Fruit fly (Drosophila melanogaster): Measurements from ENCODE around the gene Gapdh2.

Gene Gapdh2

dm6 chrX:15867863-15868262, at the start of gene Gapdh2:
Gene Gapdh2, plus strand, starts transcription at chrX:15868145.
- TF ChIP-seq CG7101 (tag; optimal IDR thresholded peaks at IDR 0.05) = peak; percentile 100
- peak; percentile 100 for TF ChIP-seq CG14711 (tag; optimal IDR thresholded peaks at IDR 0.05)
- peak; percentile 99 for TF ChIP-seq kay (GFP tag; ENCODE audit: borderline replicate concordance)
- peak; percentile 100 for TF ChIP-seq CG11617 (GFP tag; optimal IDR thresholded peaks at IDR 0.05)
- TF ChIP-seq cnc (optimal IDR thresholded peaks at IDR 0.05) = no peak
- TF ChIP-seq Crg-1 (GFP tag; optimal IDR thresholded peaks at IDR 0.05) = peak; percentile 100
- peak; percentile 98 for TF ChIP-seq cic (GFP tag; optimal IDR thresholded peaks at IDR 0.05)
- TF ChIP-seq Mnt (GFP tag; optimal IDR thresholded peaks at IDR 0.05) = peak; percentile 100
- TF ChIP-seq CG33017 (tag; optimal IDR thresholded peaks at IDR 0.05) = peak; percentile 100
- peak; percentile 98 for TF ChIP-seq pad (GFP tag; optimal IDR thresholded peaks at IDR 0.05)
- TF ChIP-seq tj (GFP tag; optimal IDR thresholded peaks at IDR 0.05) = peak; percentile 99
- TF ChIP-seq CG12768 (GFP tag; optimal IDR thresholded peaks at IDR 0.05) = peak; percentile 100
- TF ChIP-seq bab1 (GFP tag; optimal IDR thresholded peaks at IDR 0.05) = peak; percentile 100
- peak; percentile 100 for TF ChIP-seq ovo (GFP tag; optimal IDR thresholded peaks at IDR 0.05)
- TF ChIP-seq CG7045 (GFP tag; optimal IDR thresholded peaks at IDR 0.05) = peak; percentile 100
- TF ChIP-seq Hr96 (GFP tag; optimal IDR thresholded peaks at IDR 0.05) = peak; percentile 100
- peak; percentile 98 for TF ChIP-seq toe (GFP tag; optimal IDR thresholded peaks at IDR 0.05)
- TF ChIP-seq Clk (GFP tag; optimal IDR thresholded peaks at IDR 0.05) = peak; percentile 98
- TF ChIP-seq CG1620 (GFP tag; optimal IDR thresholded peaks at IDR 0.05) = peak; percentile 100
- TF ChIP-seq CG5204 (GFP tag; optimal IDR thresholded peaks at IDR 0.05) = peak; percentile 99

- TF ChIP-seq ovo (GFP tag; optimal IDR thresholded peaks at IDR 0.05) = no peak
Observed at dm6 chrX:15818608-15819184, 49.2 kb upstream of the Gapdh2 start.

- no peak for TF ChIP-seq CG7045 (GFP tag; optimal IDR thresholded peaks at IDR 0.05)
Observed at dm6 chrX:15822363-15822762, 45.6 kb upstream of the Gapdh2 start.

dm6 chrX:15833957-15834356, 34.0 kb upstream of the Gapdh2 start:
- no peak for TF ChIP-seq bab1 (GFP tag; optimal IDR thresholded peaks at IDR 0.05)
- no peak for TF ChIP-seq CG12768 (GFP tag; optimal IDR thresholded peaks at IDR 0.05)
- TF ChIP-seq CG14711 (tag; optimal IDR thresholded peaks at IDR 0.05) = no peak
- no peak for TF ChIP-seq toe (GFP tag; optimal IDR thresholded peaks at IDR 0.05)
- TF ChIP-seq Mnt (GFP tag; optimal IDR thresholded peaks at IDR 0.05) = no peak
- no peak for TF ChIP-seq CG7101 (tag; optimal IDR thresholded peaks at IDR 0.05)
- no peak for TF ChIP-seq Clk (GFP tag; optimal IDR thresholded peaks at IDR 0.05)
- no peak for TF ChIP-seq tj (GFP tag; optimal IDR thresholded peaks at IDR 0.05)
- TF ChIP-seq kay (GFP tag; ENCODE audit: borderline replicate concordance) = no peak
- TF ChIP-seq Hr96 (GFP tag; optimal IDR thresholded peaks at IDR 0.05) = no peak
- no peak for TF ChIP-seq pad (GFP tag; optimal IDR thresholded peaks at IDR 0.05)
- no peak for TF ChIP-seq CG5204 (GFP tag; optimal IDR thresholded peaks at IDR 0.05)
- no peak for TF ChIP-seq CG33017 (tag; optimal IDR thresholded peaks at IDR 0.05)

dm6 chrX:15834594-15835236, 33.2 kb upstream of the Gapdh2 start:
- TF ChIP-seq CG12768 (GFP tag; optimal IDR thresholded peaks at IDR 0.05) (no peak), CG7101 (tag; optimal IDR thresholded peaks at IDR 0.05) (no peak), CG33017 (tag; optimal IDR thresholded peaks at IDR 0.05) (no peak), toe (GFP tag; optimal IDR thresholded peaks at IDR 0.05) (no peak), cic (GFP tag; optimal IDR thresholded peaks at IDR 0.05) (no peak), tj (GFP tag; optimal IDR thresholded peaks at IDR 0.05) (peak; percentile 80), CG11617 (GFP tag; optimal IDR thresholded peaks at IDR 0.05) (peak; percentile 38), CG14711 (tag; optimal IDR thresholded peaks at IDR 0.05) (no peak), CG1620 (GFP tag; optimal IDR thresholded peaks at IDR 0.05) (no peak), CG7045 (GFP tag; optimal IDR thresholded peaks at IDR 0.05) (no peak), Hr96 (GFP tag; optimal IDR thresholded peaks at IDR 0.05) (no peak), bab1 (GFP tag; optimal IDR thresholded peaks at IDR 0.05) (no peak), kay (GFP tag; ENCODE audit: borderline replicate concordance) (peak; percentile 96), pad (GFP tag; optimal IDR thresholded peaks at IDR 0.05) (peak; percentile 74), Clk (GFP tag; optimal IDR thresholded peaks at IDR 0.05) (no peak), Mnt (GFP tag; optimal IDR thresholded peaks at IDR 0.05) (peak; percentile 43), cnc (optimal IDR thresholded peaks at IDR 0.05) (no peak), Crg-1 (GFP tag; optimal IDR thresholded peaks at IDR 0.05) (no peak), CG5204 (GFP tag; optimal IDR thresholded peaks at IDR 0.05) (no peak), ovo (GFP tag; optimal IDR thresholded peaks at IDR 0.05) (peak; percentile 29)

- no peak for TF ChIP-seq CG7045 (GFP tag; optimal IDR thresholded peaks at IDR 0.05)
- no peak for TF ChIP-seq pad (GFP tag; optimal IDR thresholded peaks at IDR 0.05)
- TF ChIP-seq tj (GFP tag; optimal IDR thresholded peaks at IDR 0.05) = no peak
- TF ChIP-seq CG14711 (tag; optimal IDR thresholded peaks at IDR 0.05) = peak; percentile 10
- peak; percentile 59 for TF ChIP-seq CG1620 (GFP tag; optimal IDR thresholded peaks at IDR 0.05)
- TF ChIP-seq CG5204 (GFP tag; optimal IDR thresholded peaks at IDR 0.05) = no peak
- TF ChIP-seq CG33017 (tag; optimal IDR thresholded peaks at IDR 0.05) = no peak
- no peak for TF ChIP-seq cic (GFP tag; optimal IDR thresholded peaks at IDR 0.05)
- peak; percentile 24 for TF ChIP-seq Mnt (GFP tag; optimal IDR thresholded peaks at IDR 0.05)
- no peak for TF ChIP-seq Crg-1 (GFP tag; optimal IDR thresholded peaks at IDR 0.05)
- no peak for TF ChIP-seq Hr96 (GFP tag; optimal IDR thresholded peaks at IDR 0.05)
- TF ChIP-seq CG12768 (GFP tag; optimal IDR thresholded peaks at IDR 0.05) = no peak
- TF ChIP-seq Clk (GFP tag; optimal IDR thresholded peaks at IDR 0.05) = no peak
- TF ChIP-seq toe (GFP tag; optimal IDR thresholded peaks at IDR 0.05) = peak; percentile 2
- TF ChIP-seq CG7101 (tag; optimal IDR thresholded peaks at IDR 0.05) = peak; percentile 26
- peak; percentile 52 for TF ChIP-seq bab1 (GFP tag; optimal IDR thresholded peaks at IDR 0.05)
Observed at dm6 chrX:15835393-15835792, 32.6 kb upstream of the Gapdh2 start, which contains the start of gene Chc. Gene Chc, minus strand, starts transcription at chrX:15835490.

Data from whole organism, adult.